Worm (Caenorhabditis elegans) whole organism, L1 larva: ENCODE results near the gene C47A4.5.
A peak's percentile ranks its signal among the peaks of the same experiment; 100 is the strongest.

Experiments
- C16A3.4 ChIP-seq: fragments of 150-350 bp; optimal IDR thresholded peaks from 2 replicates; lab custom pipeline; 2014; ENCODE audit warnings: missing biosample characterization, missing genetic modification characterization
- C34B4.2 ChIP-seq: sonication (generic microtip); optimal IDR thresholded peaks from 2 replicates; lab custom pipeline; 2017; ENCODE audit warnings: mild to moderate bottlenecking, missing genetic modification characterization, missing compliant biosample characterization
- Y116A8C.19 ChIP-seq: sonication (generic microtip); optimal IDR thresholded peaks from 2 replicates; lab custom pipeline; 2016; ENCODE audit warnings: missing compliant biosample characterization, missing genetic modification characterization, borderline replicate concordance
- aly-2 ChIP-seq: fragments of 150-350 bp; optimal IDR thresholded peaks from 2 replicates; lab custom pipeline; 2014; ENCODE audit warnings: missing biosample characterization, missing genetic modification characterization
- blmp-1 ChIP-seq: fragments of 150-350 bp; optimal IDR thresholded peaks from 2 replicates; lab custom pipeline; 2014; ENCODE audit warnings: missing biosample characterization, missing genetic modification characterization
- ceh-82 ChIP-seq, 3 experiments: fragments of 150-350 bp in 1 of 3; sonication (generic microtip) in 2 of 3; optimal IDR thresholded peaks; 2 replicates each; lab custom pipeline; 2014 to 2017; ENCODE audit warnings: missing biosample characterization in 3 of 3, missing genetic modification characterization in 3 of 3
- ces-1 ChIP-seq: fragments of 150-350 bp; optimal IDR thresholded peaks from 2 replicates; lab custom pipeline; 2014; ENCODE audit warnings: missing biosample characterization, missing genetic modification reagents, missing genetic modification characterization
- dsc-1 ChIP-seq: sonication (generic microtip); optimal IDR thresholded peaks from 2 replicates; lab custom pipeline; 2016; ENCODE audit warnings: mild to moderate bottlenecking, missing genetic modification characterization, missing compliant biosample characterization
- efl-3 ChIP-seq: fragments of 200-800 bp; sonication (Bioruptor generic); optimal IDR thresholded peaks from 2 replicates; lab custom pipeline; 2018; ENCODE audit warnings: mild to moderate bottlenecking, missing genetic modification characterization, missing compliant biosample characterization
- fos-1 ChIP-seq: fragments of 150-350 bp; optimal IDR thresholded peaks from 2 replicates; lab custom pipeline; 2014; ENCODE audit warnings: missing biosample characterization, missing genetic modification characterization
- grh-1 ChIP-seq: fragments of 200-800 bp; sonication (Bioruptor generic); IDR thresholded peaks from 2 replicates; pipeline ENCODE4 v1.3.6; 2022; ENCODE audit warnings: missing genetic modification reagents, missing genetic modification characterization, missing compliant biosample characterization
- hlh-17 ChIP-seq: fragments of 200-800 bp; sonication (Bioruptor generic); optimal IDR thresholded peaks from 2 replicates; lab custom pipeline; 2018; ENCODE audit warnings: missing genetic modification characterization, mild to moderate bottlenecking, missing compliant biosample characterization, moderate library complexity, borderline replicate concordance
- irx-1 ChIP-seq: sonication (generic microtip); optimal IDR thresholded peaks from 2 replicates; lab custom pipeline; 2016; ENCODE audit warnings: missing genetic modification characterization, missing compliant biosample characterization
- isw-1 ChIP-seq: fragments of 200-800 bp; sonication (Bioruptor generic); IDR thresholded peaks from 2 replicates; pipeline ENCODE4 v1.3.6; 2022; ENCODE audit warnings: missing genetic modification characterization, missing compliant biosample characterization
- lin-14 ChIP-seq: fragments of 200-800 bp; sonication (Bioruptor generic); optimal IDR thresholded peaks from 2 replicates; lab custom pipeline; 2018; ENCODE audit warnings: mild to moderate bottlenecking, missing genetic modification characterization, moderate library complexity, missing compliant biosample characterization
- lin-39 ChIP-seq: fragments of 150-350 bp; optimal IDR thresholded peaks from 2 replicates; lab custom pipeline; 2014; ENCODE audit warnings: missing biosample characterization, missing genetic modification reagents, missing genetic modification characterization
- lir-3 ChIP-seq: sonication (generic microtip); optimal IDR thresholded peaks from 2 replicates; lab custom pipeline; 2016; ENCODE audit warnings: mild to moderate bottlenecking, missing genetic modification characterization, moderate library complexity, missing compliant biosample characterization; ENCODE audit not compliant: poor library complexity
- lsy-2 ChIP-seq, 2 experiments: fragments of 150-350 bp; optimal IDR thresholded peaks; 2 replicates each; lab custom pipeline; 2014; ENCODE audit warnings: missing biosample characterization in 2 of 2, missing genetic modification characterization in 2 of 2
- mab-9 ChIP-seq: fragments of 200-800 bp; sonication (Bioruptor generic); IDR thresholded peaks from 2 replicates; pipeline ENCODE4 v1.3.6; 2022; ENCODE audit warnings: missing genetic modification reagents, missing genetic modification characterization, missing compliant biosample characterization
- mdl-1 ChIP-seq, 2 experiments: fragments of 150-350 bp; optimal IDR thresholded peaks; 2 replicates each; lab custom pipeline; 2014 to 2017; ENCODE audit warnings: missing biosample characterization in 2 of 2, missing genetic modification characterization in 2 of 2, inconsistent platforms in 1 of 2
- mep-1 ChIP-seq: fragments of 150-350 bp; optimal IDR thresholded peaks from 2 replicates; lab custom pipeline; 2014; ENCODE audit warnings: missing biosample characterization, missing genetic modification characterization
- nhr-11 ChIP-seq: fragments of 150-350 bp; optimal IDR thresholded peaks from 2 replicates; lab custom pipeline; 2014; ENCODE audit warnings: missing biosample characterization, missing genetic modification characterization
- nhr-12 ChIP-seq: sonication (generic microtip); optimal IDR thresholded peaks from 2 replicates; lab custom pipeline; 2017; ENCODE audit warnings: missing biosample characterization, missing genetic modification characterization
- nhr-19 ChIP-seq: fragments of 200-800 bp; sonication (Bioruptor generic); conservative IDR thresholded peaks from 2 replicates; pipeline ENCODE4 v1.3.6; 2022; ENCODE audit warnings: missing genetic modification characterization, missing compliant biosample characterization
- nhr-20 ChIP-seq: sonication (generic microtip); optimal IDR thresholded peaks from 2 replicates; lab custom pipeline; 2016; ENCODE audit warnings: mild to moderate bottlenecking, missing genetic modification characterization, missing compliant biosample characterization
- nhr-28 ChIP-seq: fragments of 150-350 bp; optimal IDR thresholded peaks from 2 replicates; lab custom pipeline; 2014; ENCODE audit warnings: missing biosample characterization, missing genetic modification characterization
- nhr-47 ChIP-seq: sonication (generic microtip); optimal IDR thresholded peaks from 2 replicates; lab custom pipeline; 2016; ENCODE audit warnings: mild to moderate bottlenecking, missing genetic modification characterization, moderate library complexity, missing compliant biosample characterization
- nhr-71 ChIP-seq: sonication (generic microtip); optimal IDR thresholded peaks from 2 replicates; lab custom pipeline; 2016; ENCODE audit warnings: mild to moderate bottlenecking, missing genetic modification characterization, moderate library complexity, missing compliant biosample characterization
- nhr-76 ChIP-seq: sonication (generic microtip); optimal IDR thresholded peaks from 2 replicates; lab custom pipeline; 2017; ENCODE audit warnings: missing biosample characterization, missing genetic modification characterization
- nhr-77 ChIP-seq: fragments of 150-350 bp; optimal IDR thresholded peaks from 2 replicates; lab custom pipeline; 2014; ENCODE audit warnings: missing biosample characterization, missing genetic modification characterization
- nhr-85 ChIP-seq: sonication (generic microtip); peaks from one replicate; lab custom pipeline; 2016; ENCODE audit warnings: missing genetic modification characterization, inconsistent platforms, missing compliant biosample characterization
- rnt-1 ChIP-seq: sonication (generic microtip); optimal IDR thresholded peaks from 2 replicates; lab custom pipeline; 2016; ENCODE audit warnings: mild to moderate bottlenecking, missing genetic modification characterization, moderate library complexity, missing compliant biosample characterization
- snu-23 ChIP-seq: sonication (generic microtip); optimal IDR thresholded peaks from 2 replicates; lab custom pipeline; 2016; ENCODE audit warnings: missing genetic modification characterization, missing compliant biosample characterization
- sox-4 ChIP-seq: sonication (generic microtip); optimal IDR thresholded peaks from 2 replicates; lab custom pipeline; 2016; ENCODE audit warnings: missing genetic modification characterization, missing compliant biosample characterization
- sptf-1 ChIP-seq: fragments of 150-350 bp; optimal IDR thresholded peaks from 2 replicates; lab custom pipeline; 2014; ENCODE audit warnings: missing biosample characterization, missing genetic modification characterization
- tbx-2 ChIP-seq: sonication (generic microtip); optimal IDR thresholded peaks from 2 replicates; lab custom pipeline; 2016; ENCODE audit warnings: missing genetic modification characterization, missing compliant biosample characterization
- tlp-1 ChIP-seq: fragments of 150-350 bp; optimal IDR thresholded peaks from 2 replicates; lab custom pipeline; 2014; ENCODE audit warnings: missing biosample characterization, missing genetic modification characterization
- unc-130 ChIP-seq: fragments of 150-350 bp; optimal IDR thresholded peaks from 2 replicates; lab custom pipeline; 2017; ENCODE audit warnings: missing biosample characterization, missing genetic modification characterization, inconsistent platforms
- unc-62 ChIP-seq: fragments of 150-350 bp; optimal IDR thresholded peaks from 2 replicates; lab custom pipeline; 2014; ENCODE audit warnings: missing biosample characterization, missing genetic modification reagents, missing genetic modification characterization
- unc-98 ChIP-seq: fragments of 200-800 bp; sonication (Bioruptor generic); IDR thresholded peaks from 2 replicates; pipeline ENCODE4 v1.3.6; 2022; ENCODE audit warnings: missing genetic modification characterization, missing compliant biosample characterization
- vab-15 ChIP-seq: sonication (generic microtip); optimal IDR thresholded peaks from 2 replicates; lab custom pipeline; 2017; ENCODE audit warnings: missing genotype, mild to moderate bottlenecking, missing genetic modification characterization, missing compliant biosample characterization
- xbp-1 ChIP-seq: sonication (generic microtip); optimal IDR thresholded peaks from 2 replicates; lab custom pipeline; 2016; ENCODE audit warnings: missing genetic modification characterization, missing compliant biosample characterization
- zip-4 ChIP-seq: fragments of 200-800 bp; sonication (Bioruptor generic); optimal IDR thresholded peaks from 2 replicates; lab custom pipeline; 2018; ENCODE audit warnings: mild to moderate bottlenecking, missing genetic modification characterization, moderate library complexity, missing compliant biosample characterization
- ztf-11 ChIP-seq, 2 experiments: sonication (generic microtip); optimal IDR thresholded peaks; 2 replicates each; lab custom pipeline; 2016 to 2017; ENCODE audit warnings: missing genetic modification characterization in 2 of 2, missing biosample characterization in 1 of 2, missing compliant biosample characterization in 1 of 2

C47A4.5 gene

ce11 chrIV:13745409-13745808 is at the start of gene C47A4.5:
TSS of gene C47A4.5 (plus strand) at chrIV:13745709.
- no peak for TF ChIP-seq dsc-1

- no peak for TF ChIP-seq nhr-11
- peak; percentile 98 for TF ChIP-seq lin-39 (tag; lab: Kevin White, UChicago)
- peak; percentile 83 for TF ChIP-seq nhr-71 (tag; lab: Kevin White, UChicago)
- TF ChIP-seq nhr-77: no peak
- TF ChIP-seq unc-130 (tag; lab: Kevin White, UChicago): no peak
- peak in 1 of 2 experiments; percentile 37 for TF ChIP-seq mdl-1 (tag; optimal IDR thresholded peaks at IDR 0.05; lab: Kevin White, UChicago)
- peak; percentile 61 for TF ChIP-seq nhr-19 (GFP tag; lab: Robert Waterston, UW)
- TF ChIP-seq sox-4 (tag; lab: Kevin White, UChicago): no peak
- TF ChIP-seq ces-1: no peak
- TF ChIP-seq lin-14 (GFP tag; lab: Kevin White, UChicago): peak; percentile 89
- TF ChIP-seq blmp-1 (tag; lab: Kevin White, UChicago): peak; percentile 10
- TF ChIP-seq vab-15: peak; percentile 43
- TF ChIP-seq nhr-12 (tag; lab: Kevin White, UChicago): no peak
- peak; percentile 47 for TF ChIP-seq nhr-20 (tag; lab: Kevin White, UChicago)
- TF ChIP-seq mab-9: peak; percentile 74
- peak; percentile 25 for TF ChIP-seq nhr-47 (tag; lab: Kevin White, UChicago)
- TF ChIP-seq irx-1 (tag; lab: Kevin White, UChicago): peak; percentile 78
- no peak for TF ChIP-seq hlh-17 (GFP tag; lab: Kevin White, UChicago)
- peak; percentile 5 for TF ChIP-seq dsc-1
- TF ChIP-seq unc-62: peak; percentile 94
- no peak for TF ChIP-seq C16A3.4 (tag; lab: Kevin White, UChicago)
- TF ChIP-seq aly-2 (tag; lab: Kevin White, UChicago): no peak
- TF ChIP-seq tbx-2 (tag; lab: Kevin White, UChicago): peak; percentile 85
- no peak for TF ChIP-seq xbp-1
- no peak for TF ChIP-seq ceh-82 (tag; optimal IDR thresholded peaks at IDR 0.05; lab: Kevin White, UChicago)
- TF ChIP-seq mep-1 (tag; lab: Kevin White, UChicago): no peak
- no peak for TF ChIP-seq fos-1 (tag; lab: Kevin White, UChicago)
- TF ChIP-seq lsy-2 (tag; optimal IDR thresholded peaks at IDR 0.05; lab: Kevin White, UChicago): peak; percentile 46 to 47
- peak; percentile 83 for TF ChIP-seq nhr-85 (tag; lab: Kevin White, UChicago)
- TF ChIP-seq efl-3: peak; percentile 42
- TF ChIP-seq lir-3 (tag; lab: Kevin White, UChicago): no peak
- peak; percentile 52 for TF ChIP-seq snu-23 (GFP tag; lab: Kevin White, UChicago)
- no peak for TF ChIP-seq Y116A8C.19
- TF ChIP-seq rnt-1 (tag; lab: Kevin White, UChicago): peak; percentile 95
- peak in 1 of 2 experiments; percentile 82 for TF ChIP-seq ztf-11 (tag; optimal IDR thresholded peaks at IDR 0.05; lab: Kevin White, UChicago)
- no peak for TF ChIP-seq zip-4
- TF ChIP-seq nhr-28 (tag; lab: Kevin White, UChicago): no peak
- TF ChIP-seq, all 84 proteins: peak for 20
These were observed 49.7 kb upstream of the C47A4.5 start for ce11 chrIV:13695720-13696364.

- TF ChIP-seq sox-4 (tag; lab: Kevin White, UChicago) (no peak), rnt-1 (tag; lab: Kevin White, UChicago) (peak; percentile 45), unc-98 (GFP tag; lab: Robert Waterston, UW) (no peak), tlp-1 (tag; lab: Kevin White, UChicago) (no peak), unc-130 (tag; lab: Kevin White, UChicago) (no peak), nhr-76 (no peak), C34B4.2 (no peak), grh-1 (no peak), nhr-77 (no peak), nhr-47 (tag; lab: Kevin White, UChicago) (no peak), Y116A8C.19 (no peak), isw-1 (GFP tag; lab: Robert Waterston, UW) (no peak), sptf-1 (tag; lab: Kevin White, UChicago) (no peak), dsc-1 (peak; percentile 42)
These were observed 48.6 kb upstream of the C47A4.5 start for ce11 chrIV:13696900-13697299.
